Worm (Caenorhabditis elegans) whole organism, L3 larva: Measurements from ENCODE around the gene ZK1240.9.

ENCODE experiments used
- R02D3.7 ChIP-seq: fragments of 150-350 bp; optimal IDR thresholded peaks from 2 replicates; lab custom pipeline; 2014; ENCODE audit warnings: missing biosample characterization, missing genetic modification characterization
- ZK546.5 ChIP-seq: sonication (generic microtip); optimal IDR thresholded peaks from 2 replicates; lab custom pipeline; 2017; ENCODE audit warnings: missing biosample characterization, missing genetic modification characterization
- aly-2 ChIP-seq: fragments of 150-350 bp; optimal IDR thresholded peaks from 2 replicates; lab custom pipeline; 2014; ENCODE audit warnings: missing biosample characterization, missing genetic modification characterization
- ama-1 ChIP-seq: fragments of 150-350 bp; optimal IDR thresholded peaks from 2 replicates; lab custom pipeline; 2018
- ceh-16 ChIP-seq: sonication (generic microtip); optimal IDR thresholded peaks from 2 replicates; lab custom pipeline; 2017; ENCODE audit warnings: missing biosample characterization, missing genetic modification characterization
- ceh-28 ChIP-seq: fragments of 150-350 bp; optimal IDR thresholded peaks from 2 replicates; lab custom pipeline; 2014; ENCODE audit warnings: missing biosample characterization, missing genetic modification reagents, missing genetic modification characterization
- ceh-82 ChIP-seq: fragments of 150-350 bp; optimal IDR thresholded peaks from 2 replicates; lab custom pipeline; 2014; ENCODE audit warnings: missing biosample characterization, missing genetic modification characterization
- daf-12 ChIP-seq: fragments of 150-350 bp; optimal IDR thresholded peaks from 2 replicates; lab custom pipeline; 2014; ENCODE audit warnings: missing biosample characterization, missing genetic modification reagents, missing genetic modification characterization
- egl-27 ChIP-seq: sonication (generic microtip); optimal IDR thresholded peaks from 4 replicates; lab custom pipeline; 2017; ENCODE audit warnings: missing biosample characterization, missing genetic modification reagents, missing genetic modification characterization
- egl-5 ChIP-seq: fragments of 150-350 bp; optimal IDR thresholded peaks from 2 replicates; lab custom pipeline; 2017; ENCODE audit warnings: missing biosample characterization, missing genetic modification reagents, missing genetic modification characterization, inconsistent platforms
- elt-2 ChIP-seq: sonication (generic microtip); optimal IDR thresholded peaks from 2 replicates; lab custom pipeline; 2016; ENCODE audit warnings: missing genetic modification reagents, mild to moderate bottlenecking, missing genetic modification characterization, missing compliant biosample characterization
- elt-3 ChIP-seq, 3 experiments: fragments of 150-350 bp in 1 of 3; sonication (generic microtip) in 2 of 3; optimal IDR thresholded peaks; 2 replicates in 2 of 3; 4 replicates in 1 of 3; lab custom pipeline; 2014 to 2017; ENCODE audit warnings: missing biosample characterization in 3 of 3, missing genetic modification characterization in 3 of 3
- eor-1 ChIP-seq, 2 experiments: fragments of 150-350 bp; optimal IDR thresholded peaks; 2 replicates each; lab custom pipeline; 2014 to 2018; ENCODE audit warnings: missing biosample characterization in 2 of 2, missing genetic modification characterization in 2 of 2
- fkh-10 ChIP-seq: sonication (generic microtip); optimal IDR thresholded peaks from 2 replicates; lab custom pipeline; 2017; ENCODE audit warnings: missing biosample characterization, missing genetic modification reagents, missing genetic modification characterization
- fkh-2 ChIP-seq: fragments of 150-350 bp; optimal IDR thresholded peaks from 2 replicates; lab custom pipeline; 2014; ENCODE audit warnings: missing biosample characterization, missing genetic modification reagents, missing genetic modification characterization
- hmg-11 ChIP-seq: sonication (generic microtip); optimal IDR thresholded peaks from 2 replicates; lab custom pipeline; 2016; ENCODE audit warnings: missing genetic modification characterization, missing compliant biosample characterization
- jun-1 ChIP-seq: fragments of 150-350 bp; optimal IDR thresholded peaks from 2 replicates; lab custom pipeline; 2014; ENCODE audit warnings: missing biosample characterization, missing genetic modification reagents, missing genetic modification characterization
- lin-39 ChIP-seq: fragments of 150-350 bp; optimal IDR thresholded peaks from 2 replicates; lab custom pipeline; 2018; ENCODE audit warnings: missing biosample characterization, missing genetic modification reagents, missing genetic modification characterization
- mdl-1 ChIP-seq: fragments of 150-350 bp; optimal IDR thresholded peaks from 2 replicates; lab custom pipeline; 2014; ENCODE audit warnings: missing biosample characterization, missing genetic modification characterization
- nhr-11 ChIP-seq: fragments of 150-350 bp; optimal IDR thresholded peaks from 2 replicates; lab custom pipeline; 2014; ENCODE audit warnings: missing biosample characterization, missing genetic modification characterization
- nhr-23 ChIP-seq: fragments of 150-350 bp; optimal IDR thresholded peaks from 2 replicates; lab custom pipeline; 2014; ENCODE audit warnings: missing biosample characterization, missing genetic modification reagents, missing genetic modification characterization
- nhr-237 ChIP-seq: fragments of 150-350 bp; optimal IDR thresholded peaks from 2 replicates; lab custom pipeline; 2014; ENCODE audit warnings: missing biosample characterization, missing genetic modification characterization
- nhr-43 ChIP-seq: sonication (generic microtip); optimal IDR thresholded peaks from 2 replicates; lab custom pipeline; 2016; ENCODE audit warnings: mild to moderate bottlenecking, missing genetic modification characterization, missing compliant biosample characterization; ENCODE audit not compliant: poor library complexity, severe bottlenecking
- nhr-76 ChIP-seq: fragments of 150-350 bp; sonication (generic microtip); optimal IDR thresholded peaks from 5 replicates; lab custom pipeline; 2014; ENCODE audit warnings: missing biosample characterization, missing genetic modification characterization
- nhr-77 ChIP-seq: fragments of 150-350 bp; optimal IDR thresholded peaks from 2 replicates; lab custom pipeline; 2014; ENCODE audit warnings: missing biosample characterization, missing genetic modification characterization
- pha-4 ChIP-seq: fragments of 150-350 bp; optimal IDR thresholded peaks from 2 replicates; lab custom pipeline; 2014; ENCODE audit warnings: missing biosample characterization, missing genetic modification reagents, missing genetic modification characterization
- pqm-1 ChIP-seq: fragments of 150-350 bp; optimal IDR thresholded peaks from 2 replicates; lab custom pipeline; 2017; ENCODE audit warnings: missing biosample characterization, missing genetic modification characterization, inconsistent platforms
- sea-2 ChIP-seq: fragments of 150-350 bp; sonication (generic microtip); optimal IDR thresholded peaks from 4 replicates; lab custom pipeline; 2014; ENCODE audit warnings: missing biosample characterization, missing genetic modification reagents, missing genetic modification characterization
- skn-1 ChIP-seq: fragments of 150-350 bp; optimal IDR thresholded peaks from 2 replicates; lab custom pipeline; 2014; ENCODE audit warnings: missing biosample characterization, missing genetic modification characterization
- snpc-4 ChIP-seq: fragments of 150-350 bp; optimal IDR thresholded peaks from 2 replicates; lab custom pipeline; 2014; ENCODE audit warnings: missing biosample characterization, missing genetic modification characterization
- tbx-2 ChIP-seq: sonication (generic microtip); optimal IDR thresholded peaks from 2 replicates; lab custom pipeline; 2016; ENCODE audit warnings: mild to moderate bottlenecking, missing genetic modification characterization, missing compliant biosample characterization
- unc-39 ChIP-seq: sonication (generic microtip); optimal IDR thresholded peaks from 4 replicates; lab custom pipeline; 2017; ENCODE audit warnings: missing biosample characterization, missing genetic modification characterization
- ztf-11 ChIP-seq: fragments of 150-350 bp; optimal IDR thresholded peaks from 2 replicates; lab custom pipeline; 2014; ENCODE audit warnings: missing biosample characterization, missing genetic modification characterization
- ztf-4 ChIP-seq: fragments of 150-350 bp; optimal IDR thresholded peaks from 2 replicates; lab custom pipeline; 2014; ENCODE audit warnings: missing biosample characterization, missing genetic modification characterization

ZK1240.9 gene

DNA sequence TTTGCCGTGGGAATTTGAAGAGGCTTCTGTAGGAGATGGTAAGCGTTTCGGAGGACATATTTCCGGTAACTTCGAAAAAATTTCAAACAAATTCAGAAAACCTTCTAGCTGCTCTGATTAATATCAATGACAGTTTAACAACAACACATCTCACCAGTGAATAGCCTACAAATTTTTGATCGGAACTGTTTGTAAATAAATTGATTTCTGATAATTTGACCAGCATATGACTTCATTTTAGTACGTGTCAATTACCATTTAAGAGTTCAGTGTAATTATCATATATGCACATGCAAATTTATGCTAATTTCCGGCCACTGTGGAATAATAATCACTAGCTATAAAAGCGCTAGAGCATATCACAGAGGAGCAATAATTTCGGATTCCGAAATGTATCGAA is 7.0 kb downstream of the ZK1240.9 start, which contains the start of gene ZK1240.11:
TSS of gene ZK1240.11 (plus strand) at position 301 of the 400 bp plus-strand sequence.
- TF ChIP-seq egl-5 (tag; lab: Kevin White, UChicago) (no peak), sea-2 (GFP tag; lab: Kevin White, UChicago) (no peak), aly-2 (tag; lab: Kevin White, UChicago) (no peak), skn-1 (tag; lab: Kevin White, UChicago) (no peak), pqm-1 (tag; lab: Kevin White, UChicago) (no peak), egl-27 (no peak), ceh-82 (tag; lab: Kevin White, UChicago) (no peak), ztf-4 (tag; lab: Kevin White, UChicago) (no peak), pha-4 (tag; lab: Kevin White, UChicago) (no peak), jun-1 (tag; lab: Kevin White, UChicago) (no peak), fkh-2 (tag; lab: Kevin White, UChicago) (no peak), snpc-4 (tag; lab: Kevin White, UChicago) (no peak), lin-39 (tag; lab: Kevin White, UChicago) (no peak), nhr-237 (tag; lab: Kevin White, UChicago) (no peak), ceh-28 (tag; lab: Kevin White, UChicago) (no peak), nhr-77 (tag; lab: Kevin White, UChicago) (no peak), nhr-11 (tag; lab: Kevin White, UChicago) (no peak), mdl-1 (no peak), eor-1 (tag; optimal IDR thresholded peaks at IDR 0.05; lab: Kevin White, UChicago) (no peak)

DNA sequence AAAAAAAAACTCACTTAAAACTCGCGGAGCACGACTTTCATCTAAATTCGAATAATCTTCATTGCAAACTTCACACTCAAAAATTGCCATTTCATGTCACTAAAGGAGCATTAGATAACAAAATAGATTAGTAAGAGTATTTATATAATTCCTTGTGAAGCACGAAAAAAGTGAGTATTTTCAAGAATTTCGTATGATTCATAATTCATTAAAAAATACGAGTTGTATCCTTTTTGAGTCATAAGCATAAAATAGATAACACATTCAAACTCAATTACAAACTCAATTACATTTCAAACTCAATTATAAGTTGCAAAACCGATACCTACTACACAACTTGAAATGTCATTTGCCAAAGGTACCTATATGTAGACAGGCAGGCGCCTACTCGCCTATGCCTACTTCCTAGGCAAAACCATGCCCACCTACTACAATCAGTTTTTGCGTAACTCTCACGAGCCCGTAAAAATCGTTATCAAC is 11.0 kb downstream of the ZK1240.9 start, which contains the start of the genes ZK1240.8 and ZK1240.1:
TSS of gene ZK1240.8 (minus strand) at position 101 of the 480 bp plus-strand sequence.
TSS of gene ZK1240.1 (plus strand) at position 430 of the 480 bp plus-strand sequence.
- TF ChIP-seq lin-39 (tag; lab: Kevin White, UChicago) (no peak), elt-2 (tag; lab: Kevin White, UChicago) (no peak), hmg-11 (tag; lab: Kevin White, UChicago) (no peak), nhr-43 (tag; lab: Kevin White, UChicago) (no peak), R02D3.7 (tag; lab: Kevin White, UChicago) (no peak), nhr-23 (no peak), ceh-16 (tag; lab: Kevin White, UChicago) (no peak), daf-12 (tag; lab: Kevin White, UChicago) (no peak), pqm-1 (tag; lab: Kevin White, UChicago) (no peak), mdl-1 (no peak), nhr-76 (no peak), fkh-10 (GFP tag; lab: Kevin White, UChicago) (no peak), ztf-11 (no peak), fkh-2 (tag; lab: Kevin White, UChicago) (no peak), nhr-77 (tag; lab: Kevin White, UChicago) (no peak), elt-3 (tag; optimal IDR thresholded peaks at IDR 0.05; lab: Kevin White, UChicago) (no peak)
- TF ChIP-seq, all 47 proteins: peak for 0

DNA sequence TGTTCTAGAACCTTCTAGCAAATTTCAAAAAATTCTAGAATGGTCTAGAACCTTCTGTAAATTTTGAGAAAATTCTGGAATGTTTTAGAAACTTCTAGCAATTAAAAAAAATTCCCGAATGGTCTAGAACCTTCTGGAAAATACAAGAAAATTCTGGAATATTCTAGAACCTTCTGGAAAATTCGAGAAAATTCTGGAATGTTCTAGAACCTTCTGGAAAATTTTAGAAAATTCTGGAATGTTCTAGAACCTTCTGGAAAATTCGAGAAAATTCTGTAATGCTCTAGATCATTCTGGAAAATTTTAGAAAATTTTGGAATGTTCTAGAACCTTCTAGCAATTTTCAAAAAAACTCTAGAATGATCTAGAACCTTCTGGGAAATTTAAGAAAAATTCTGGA is 12.5 kb downstream of the ZK1240.9 start:
- TF ChIP-seq skn-1 (tag; lab: Kevin White, UChicago), result no peak
- no peak for TF ChIP-seq egl-5 (tag; lab: Kevin White, UChicago)
- TF ChIP-seq ceh-28 (tag; lab: Kevin White, UChicago), result no peak
- TF ChIP-seq elt-2 (tag; lab: Kevin White, UChicago), result no peak
- TF ChIP-seq ZK546.5, result no peak
- no peak for TF ChIP-seq sea-2 (GFP tag; lab: Kevin White, UChicago)
- TF ChIP-seq nhr-43 (tag; lab: Kevin White, UChicago), result no peak
- TF ChIP-seq ama-1 (lab: Kevin White, UChicago), result no peak
- no peak for TF ChIP-seq nhr-77 (tag; lab: Kevin White, UChicago)
- no peak for TF ChIP-seq tbx-2 (tag; lab: Kevin White, UChicago)

DNA sequence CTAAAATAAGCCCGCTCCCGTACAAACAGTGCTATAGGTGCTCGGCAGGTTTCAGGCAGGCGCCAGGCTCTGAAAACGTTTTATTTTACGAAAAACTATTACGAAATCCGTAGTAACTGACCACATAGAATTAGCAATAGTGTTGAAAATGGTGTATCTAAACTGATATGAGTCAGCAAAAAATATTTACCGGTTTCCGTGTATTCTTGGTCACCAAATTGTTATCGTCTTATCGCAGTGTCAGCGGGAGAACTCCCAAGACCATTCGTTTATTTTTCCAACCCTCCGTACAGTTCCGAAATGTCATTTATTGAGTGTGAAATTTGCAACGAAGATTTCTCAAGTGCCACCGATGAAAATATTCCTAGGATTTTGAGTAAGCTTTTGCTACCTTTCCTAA is 14.2 kb downstream of the ZK1240.9 start, which contains the start of gene F43C11.8:
TSS of gene F43C11.8 (plus strand) at position 301 of the 400 bp plus-strand sequence.
- no peak for TF ChIP-seq unc-39 (tag; lab: Kevin White, UChicago)
- no peak for TF ChIP-seq fkh-10 (GFP tag; lab: Kevin White, UChicago)
